Worm (Caenorhabditis elegans): ENCODE measurements around the gene Y37E11B.7.
A peak's percentile ranks its signal among the peaks of the same experiment; 100 is the strongest.

The Y37E11B.7 gene

ce11 chrIV:3636528-3637129, 36.7 kb upstream of the Y37E11B.7 start, which contains the start of gene madf-9 (continued):
- peak; percentile 41 for TF ChIP-seq hlh-30 (tag; optimal IDR thresholded peaks at IDR 0.05; ENCODE audit: insufficient read depth)
- TF ChIP-seq eyg-1 (tag; optimal IDR thresholded peaks at IDR 0.05): no peak
- peak; percentile 61 for TF ChIP-seq tbx-2 (tag; optimal IDR thresholded peaks at IDR 0.05)
- TF ChIP-seq ets-4 (tag; optimal IDR thresholded peaks at IDR 0.05): peak; percentile 16
- no peak for TF ChIP-seq ceh-9 (tag; optimal IDR thresholded peaks at IDR 0.05)
- TF ChIP-seq ceh-31 (tag; optimal IDR thresholded peaks at IDR 0.05): peak; percentile 64
- TF ChIP-seq syd-9 (tag; optimal IDR thresholded peaks at IDR 0.05): peak; percentile 41
- TF ChIP-seq Y22D7AL.16 (tag; optimal IDR thresholded peaks at IDR 0.05): no peak
- no peak for TF ChIP-seq che-1 (tag; optimal IDR thresholded peaks at IDR 0.05)
- TF ChIP-seq ceh-14 (tag; optimal IDR thresholded peaks at IDR 0.05): no peak
- peak; percentile 63 for TF ChIP-seq pros-1 (tag; optimal IDR thresholded peaks at IDR 0.05)
- TF ChIP-seq dve-1 (tag; optimal IDR thresholded peaks at IDR 0.05): peak; percentile 36

- no peak for TF ChIP-seq syd-9 (tag; optimal IDR thresholded peaks at IDR 0.05)
- TF ChIP-seq ceh-48 (tag; optimal IDR thresholded peaks at IDR 0.05): no peak
- TF ChIP-seq ceh-22 (tag; optimal IDR thresholded peaks at IDR 0.05): no peak
- TF ChIP-seq lin-11 (tag; optimal IDR thresholded peaks at IDR 0.05): no peak
- TF ChIP-seq ceh-45 (GFP tag; IDR thresholded peaks at IDR 0.05): no peak
- TF ChIP-seq ttx-3 (tag; optimal IDR thresholded peaks at IDR 0.05): no peak
- no peak for TF ChIP-seq lim-6 (tag; optimal IDR thresholded peaks at IDR 0.05)
- no peak for TF ChIP-seq madf-2 (tag; optimal IDR thresholded peaks at IDR 0.05)
- no peak for TF ChIP-seq sox-4 (tag; optimal IDR thresholded peaks at IDR 0.05)
- no peak for TF ChIP-seq ref-2 (tag; optimal IDR thresholded peaks at IDR 0.05)
- no peak for TF ChIP-seq ceh-19 (GFP tag; optimal IDR thresholded peaks at IDR 0.05)
- TF ChIP-seq dmd-4 (tag; optimal IDR thresholded peaks at IDR 0.05; ENCODE audit: borderline replicate concordance): no peak
- no peak for TF ChIP-seq fax-1 (tag; optimal IDR thresholded peaks at IDR 0.05)
- no peak for TF ChIP-seq unc-55 (GFP tag; optimal IDR thresholded peaks at IDR 0.05)
- TF ChIP-seq elt-2 (tag; optimal IDR thresholded peaks at IDR 0.05): no peak
- TF ChIP-seq ahr-1 (tag; optimal IDR thresholded peaks at IDR 0.05): no peak
- TF ChIP-seq che-1 (tag; optimal IDR thresholded peaks at IDR 0.05): no peak
- TF ChIP-seq gmeb-2 (tag; optimal IDR thresholded peaks at IDR 0.05): no peak
- no peak for TF ChIP-seq hlh-30 (tag; optimal IDR thresholded peaks at IDR 0.05; ENCODE audit: insufficient read depth)
These were observed 33.3 kb upstream of the Y37E11B.7 start, which contains the start of gene ZC416.2 for ce11 chrIV:3633254-3633653. Gene ZC416.2, plus strand, starts transcription at chrIV:3633619.

- TF ChIP-seq dmd-4 (tag; optimal IDR thresholded peaks at IDR 0.05; ENCODE audit: borderline replicate concordance): no peak
- TF ChIP-seq pros-1 (tag; optimal IDR thresholded peaks at IDR 0.05): no peak
- TF ChIP-seq ceh-19 (GFP tag; optimal IDR thresholded peaks at IDR 0.05): no peak
- no peak for TF ChIP-seq zip-5 (tag; optimal IDR thresholded peaks at IDR 0.05)
- TF ChIP-seq ceh-18 (tag; optimal IDR thresholded peaks at IDR 0.05): no peak
- no peak for TF ChIP-seq tbx-2 (tag; optimal IDR thresholded peaks at IDR 0.05)
- TF ChIP-seq pha-4 (tag; optimal IDR thresholded peaks at IDR 0.05): no peak
- no peak for TF ChIP-seq lim-6 (tag; optimal IDR thresholded peaks at IDR 0.05)
These were observed 32.5 kb upstream of the Y37E11B.7 start for ce11 chrIV:3632475-3632874.

- TF ChIP-seq unc-55 (GFP tag; optimal IDR thresholded peaks at IDR 0.05) (no peak), C08G9.2 (tag; optimal IDR thresholded peaks at IDR 0.05) (no peak), ceh-45 (GFP tag; IDR thresholded peaks at IDR 0.05) (no peak), lim-6 (tag; optimal IDR thresholded peaks at IDR 0.05) (no peak), lin-11 (tag; optimal IDR thresholded peaks at IDR 0.05) (no peak), unc-86 (tag; optimal IDR thresholded peaks at IDR 0.05) (no peak), tbx-7 (tag; optimal IDR thresholded peaks at IDR 0.05) (no peak), odd-2 (tag; optimal IDR thresholded peaks at IDR 0.05) (no peak), unc-42 (tag; optimal IDR thresholded peaks at IDR 0.05) (no peak), pros-1 (tag; optimal IDR thresholded peaks at IDR 0.05) (no peak), Y22D7AL.16 (tag; optimal IDR thresholded peaks at IDR 0.05) (no peak), F13H6.1 (tag; optimal IDR thresholded peaks at IDR 0.05) (no peak), pax-1 (tag; optimal IDR thresholded peaks at IDR 0.05) (no peak), fkh-10 (GFP tag; optimal IDR thresholded peaks at IDR 0.05) (no peak), hlh-8 (tag; optimal IDR thresholded peaks at IDR 0.05) (no peak), ceh-48 (tag; optimal IDR thresholded peaks at IDR 0.05) (no peak), hlh-6 (tag; optimal IDR thresholded peaks at IDR 0.05) (no peak)
These were observed 29.1 kb upstream of the Y37E11B.7 start for ce11 chrIV:3628896-3629641.
